Worm (Caenorhabditis elegans) whole organism, mixed stage, embryonic: Measurements from ENCODE around the gene osta-3.

ENCODE experiments used
- ces-1 ChIP-seq: fragments of 150-350 bp; optimal IDR thresholded peaks from 2 replicates; lab custom pipeline; 2014; ENCODE audit warnings: missing biosample characterization, missing genetic modification reagents, missing genetic modification characterization
- elt-3 ChIP-seq: fragments of 150-350 bp; optimal IDR thresholded peaks from 2 replicates; lab custom pipeline; 2014; ENCODE audit warnings: missing biosample characterization, missing genetic modification characterization
- mab-5 ChIP-seq: fragments of 150-350 bp; optimal IDR thresholded peaks from 2 replicates; lab custom pipeline; 2014; ENCODE audit warnings: missing biosample characterization, missing genetic modification characterization
- nhr-2 ChIP-seq: fragments of 150-350 bp; optimal IDR thresholded peaks from 2 replicates; lab custom pipeline; 2014; ENCODE audit warnings: missing biosample characterization, missing genetic modification characterization
- snpc-4 ChIP-seq: fragments of 150-350 bp; optimal IDR thresholded peaks from 2 replicates; lab custom pipeline; 2014; ENCODE audit warnings: missing biosample characterization, missing genetic modification characterization
- unc-120 ChIP-seq: sonication (generic microtip); optimal IDR thresholded peaks from 2 replicates; lab custom pipeline; 2017; ENCODE audit warnings: missing genetic modification characterization, missing compliant biosample characterization; ENCODE audit not compliant: poor library complexity, severe bottlenecking

DNA sequence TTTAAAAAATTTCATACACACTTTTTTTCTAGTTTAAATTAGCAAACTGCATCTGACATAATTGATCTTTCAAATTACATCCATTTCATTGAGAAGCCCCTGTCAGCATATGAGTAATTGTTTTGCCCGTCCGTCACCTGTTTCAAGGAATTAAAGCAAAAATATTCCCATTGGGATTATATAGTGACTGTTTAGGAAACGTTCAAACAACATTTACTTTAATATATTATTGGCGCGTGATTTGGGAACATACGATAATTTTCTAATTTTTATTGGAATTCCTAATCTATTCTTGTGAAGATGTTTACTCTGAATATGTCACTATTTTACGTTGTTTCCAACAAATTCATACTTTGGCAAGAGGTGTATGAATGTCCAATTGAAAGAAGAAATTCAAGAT lies 6.6 kb upstream of the osta-3 start, which contains the start of gene srt-11:
- TF ChIP-seq unc-120 (tag; lab: Kevin White, UChicago) (no peak), elt-3 (tag; lab: Kevin White, UChicago) (no peak), nhr-2 (tag; lab: Kevin White, UChicago) (no peak), mab-5 (tag; lab: Kevin White, UChicago) (no peak), ces-1 (GFP tag; lab: Kevin White, UChicago) (no peak), snpc-4 (no peak)
